Worm (Caenorhabditis elegans): ENCODE results near the gene T10G3.1.

The T10G3.1 gene

ce11 chrV:13423045-13423444, 50.4 kb downstream of the T10G3.1 start, which contains the start of gene srv-9:
srv-9 (minus strand) TSS chrV:13423145.
- no peak for TF ChIP-seq unc-62 (GFP tag; optimal IDR thresholded peaks at IDR 0.05)

ce11 chrV:13421697-13422096, 51.8 kb downstream of the T10G3.1 start:
- no peak for TF ChIP-seq unc-62 (GFP tag; optimal IDR thresholded peaks at IDR 0.05)

- no peak for TF ChIP-seq unc-62 (GFP tag; optimal IDR thresholded peaks at IDR 0.05)
Observed at ce11 chrV:13420640-13421039, 52.8 kb downstream of the T10G3.1 start, which contains the start of gene srv-8. srv-8 (minus strand) TSS chrV:13420740.
